Worm (Caenorhabditis elegans) whole organism, early embryonic: ENCODE data around the gene mfsd-11.

Source experiments
- B0310.2 ChIP-seq: sonication (generic microtip); optimal IDR thresholded peaks from 2 replicates; lab custom pipeline; 2016; ENCODE audit warnings: mild to moderate bottlenecking, missing genetic modification characterization, missing compliant biosample characterization
- F13C5.2 ChIP-seq: sonication (generic microtip); optimal IDR thresholded peaks from 2 replicates; lab custom pipeline; 2017; ENCODE audit warnings: mild to moderate bottlenecking, missing genetic modification characterization, inconsistent platforms, missing compliant biosample characterization
- aly-1 ChIP-seq: sonication (generic microtip); optimal IDR thresholded peaks from 2 replicates; lab custom pipeline; 2016; ENCODE audit warnings: missing genetic modification characterization, missing compliant biosample characterization
- ama-1 ChIP-seq: fragments of 150-350 bp; optimal IDR thresholded peaks from 2 replicates; lab custom pipeline; 2014
- ceh-13 ChIP-seq: fragments of 200-800 bp; sonication (Bioruptor generic); optimal IDR thresholded peaks from 2 replicates; lab custom pipeline; 2018; ENCODE audit warnings: mild to moderate bottlenecking, missing genetic modification characterization, missing compliant biosample characterization
- ceh-36 ChIP-seq: sonication (generic microtip); optimal IDR thresholded peaks from 2 replicates; lab custom pipeline; 2016; ENCODE audit warnings: missing genetic modification characterization, inconsistent platforms, missing compliant biosample characterization
- ets-7 ChIP-seq: sonication (generic microtip); optimal IDR thresholded peaks from 2 replicates; lab custom pipeline; 2016; ENCODE audit warnings: missing genotype, missing genetic modification characterization, missing compliant biosample characterization
- flt-1 ChIP-seq: fragments of 200-800 bp; sonication (Bioruptor generic); IDR thresholded peaks from 2 replicates; pipeline ENCODE4 v1.3.6; 2022; ENCODE audit warnings: missing genetic modification characterization, missing compliant biosample characterization
- hmbx-1 ChIP-seq: sonication (generic microtip); optimal IDR thresholded peaks from 2 replicates; lab custom pipeline; 2016; ENCODE audit warnings: mild to moderate bottlenecking, missing genetic modification characterization, missing compliant biosample characterization
- hmg-4 ChIP-seq: fragments of 200-800 bp; sonication (Bioruptor generic); optimal IDR thresholded peaks from 2 replicates; lab custom pipeline; 2018; ENCODE audit warnings: mild to moderate bottlenecking, missing genetic modification characterization, missing compliant biosample characterization
- hnd-1 ChIP-seq: sonication (generic microtip); optimal IDR thresholded peaks from 2 replicates; lab custom pipeline; 2016; ENCODE audit warnings: missing genetic modification characterization, missing compliant biosample characterization
- pes-1 ChIP-seq: fragments of 200-800 bp; sonication (Bioruptor generic); IDR thresholded peaks from 2 replicates; pipeline ENCODE4 v1.3.6; 2022; ENCODE audit warnings: missing genetic modification reagents, missing genetic modification characterization, missing compliant biosample characterization
- scrt-1 ChIP-seq: fragments of 200-800 bp; sonication (Bioruptor generic); IDR thresholded peaks from 2 replicates; pipeline ENCODE4 v1.3.6; 2022; ENCODE audit warnings: missing genetic modification characterization, missing compliant biosample characterization
- sea-1 ChIP-seq: fragments of 200-800 bp; sonication (Bioruptor generic); conservative IDR thresholded peaks from 2 replicates; pipeline ENCODE4 v1.3.6; 2022; ENCODE audit warnings: missing genetic modification characterization, missing compliant biosample characterization
- tbx-11 ChIP-seq: fragments of 200-800 bp; sonication (Bioruptor generic); IDR thresholded peaks from 2 replicates; pipeline ENCODE4 v1.3.6; 2022; ENCODE audit warnings: missing genetic modification characterization, missing compliant biosample characterization
- tbx-37 ChIP-seq: fragments of 200-800 bp; sonication (Bioruptor generic); conservative IDR thresholded peaks from 2 replicates; pipeline ENCODE4 v1.3.6; 2022; ENCODE audit warnings: missing genetic modification reagents, missing genetic modification characterization, missing compliant biosample characterization
- tra-4 ChIP-seq: sonication (generic microtip); optimal IDR thresholded peaks from 2 replicates; lab custom pipeline; 2017; ENCODE audit warnings: missing genetic modification characterization, missing compliant biosample characterization

mfsd-11 gene

DNA sequence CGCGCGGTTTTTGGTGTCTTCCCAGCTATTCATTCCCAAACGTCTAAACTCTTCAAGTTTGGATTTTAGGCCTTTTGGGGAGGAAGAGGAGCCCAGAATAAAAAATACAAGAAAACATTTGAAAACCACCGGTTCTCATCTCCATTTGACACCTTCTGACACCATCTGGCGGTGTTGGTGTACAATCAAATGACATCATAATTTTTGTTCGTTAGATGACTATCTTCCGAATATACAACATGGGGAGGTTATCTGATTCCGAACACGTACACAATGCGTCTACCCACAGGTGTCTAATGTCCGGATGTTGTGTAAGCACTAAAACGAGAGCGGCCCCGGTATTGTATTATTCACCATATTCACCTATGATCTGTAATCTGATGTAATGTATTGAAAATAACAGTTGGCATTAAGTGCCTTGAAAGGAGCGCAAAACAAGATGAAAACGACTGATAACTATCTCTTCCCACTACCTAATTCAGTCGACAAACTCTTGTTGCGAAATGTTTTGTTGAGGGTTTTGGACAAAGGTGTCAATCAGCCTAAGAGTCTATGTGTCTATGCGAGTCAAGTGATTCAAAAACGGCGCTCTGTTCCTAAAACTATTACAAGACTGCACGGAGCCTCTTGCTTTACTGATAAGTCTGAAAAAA, 18.7 kb upstream of the mfsd-11 start:
- TF ChIP-seq F13C5.2 (tag; lab: Kevin White, UChicago) (no peak), flt-1 (no peak), sea-1 (GFP tag; lab: Robert Waterston, UW) (no peak), hnd-1 (tag; lab: Kevin White, UChicago) (no peak), hmg-4 (GFP tag; lab: Kevin White, UChicago) (no peak), pes-1 (no peak), tra-4 (tag; lab: Kevin White, UChicago) (no peak), tbx-11 (GFP tag; lab: Robert Waterston, UW) (no peak), ets-7 (tag; lab: Kevin White, UChicago) (no peak), tbx-37 (GFP tag; lab: Robert Waterston, UW) (no peak), aly-1 (no peak), ceh-36 (no peak), ama-1 (lab: Kevin White, UChicago) (no peak)

DNA sequence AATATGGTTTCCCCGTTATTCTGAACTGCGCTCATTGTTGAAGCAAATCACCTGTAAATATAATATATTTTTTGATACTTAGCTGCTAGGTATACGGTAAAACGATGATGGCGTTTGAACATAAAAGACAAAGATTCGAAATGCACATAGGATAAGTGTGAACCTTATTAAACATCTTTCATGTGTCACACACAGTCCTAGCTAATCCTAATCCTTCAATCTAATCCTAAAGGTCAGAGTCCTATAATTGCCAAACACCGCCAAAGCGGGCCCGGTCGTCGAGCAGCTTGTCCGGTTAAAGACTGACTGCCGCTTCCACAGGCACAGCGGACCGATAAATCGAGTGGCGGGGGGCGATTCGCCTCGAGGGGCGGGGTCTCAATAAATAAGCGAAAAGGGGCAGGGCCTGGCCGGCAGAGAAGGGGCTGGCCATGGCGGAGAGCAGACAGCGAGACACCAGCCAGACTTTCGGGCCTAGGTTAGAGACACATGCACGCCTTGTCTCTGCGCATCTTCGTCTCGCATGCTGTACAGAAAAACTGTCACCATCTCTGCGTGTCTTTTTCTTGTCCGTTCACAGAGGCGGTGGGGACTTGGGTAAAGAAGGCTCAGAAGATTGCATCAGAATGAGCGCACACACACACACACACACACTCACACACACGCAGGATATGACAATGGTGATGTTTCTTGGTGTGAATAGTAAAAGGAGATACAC, 17.9 kb upstream of the mfsd-11 start, which contains the start of gene F57G12.1:
Gene F57G12.1 (minus strand): TSS at position 51 of the 718 bp plus-strand sequence.
- no peak for TF ChIP-seq scrt-1 (GFP tag; lab: Robert Waterston, UW)
- peak; percentile 83 for TF ChIP-seq hmg-4 (GFP tag; lab: Kevin White, UChicago)
- no peak for TF ChIP-seq tra-4 (tag; lab: Kevin White, UChicago)
- TF ChIP-seq ama-1 (lab: Kevin White, UChicago) = no peak
- TF ChIP-seq hnd-1 (tag; lab: Kevin White, UChicago) = no peak
- peak; percentile 11; the same call in 1 of the 2 replicates for TF ChIP-seq flt-1
- peak; percentile 15 for TF ChIP-seq F13C5.2 (tag; lab: Kevin White, UChicago)
- peak; percentile 83 for TF ChIP-seq ceh-36
- TF ChIP-seq ceh-13 = peak; percentile 7

DNA sequence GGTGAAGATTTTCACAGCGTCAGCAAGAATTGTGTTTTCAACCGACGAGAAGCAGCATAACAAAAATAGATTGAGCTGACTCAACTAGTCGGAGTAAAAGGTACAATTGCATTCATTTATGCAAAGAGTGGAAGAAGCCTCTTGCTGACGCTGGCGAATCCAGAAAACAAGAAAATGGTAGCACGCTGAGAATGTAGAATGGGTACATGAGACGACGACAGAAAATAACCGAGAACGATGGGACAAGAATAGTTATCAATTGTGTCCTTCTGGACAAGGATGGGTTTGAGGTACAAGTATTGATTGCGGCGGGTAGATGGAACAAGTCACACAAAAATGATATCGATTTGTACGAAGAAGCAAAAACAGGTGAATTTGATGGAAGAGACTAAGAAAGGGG, 15.5 kb upstream of the mfsd-11 start:
- no peak for TF ChIP-seq aly-1
- no peak for TF ChIP-seq tbx-37 (GFP tag; lab: Robert Waterston, UW)
- peak; percentile 38 for TF ChIP-seq ama-1 (lab: Kevin White, UChicago)
- TF ChIP-seq flt-1 = no peak
- no peak for TF ChIP-seq sea-1 (GFP tag; lab: Robert Waterston, UW)
- TF ChIP-seq hmbx-1 = no peak
- TF ChIP-seq hmg-4 (GFP tag; lab: Kevin White, UChicago) = no peak

DNA sequence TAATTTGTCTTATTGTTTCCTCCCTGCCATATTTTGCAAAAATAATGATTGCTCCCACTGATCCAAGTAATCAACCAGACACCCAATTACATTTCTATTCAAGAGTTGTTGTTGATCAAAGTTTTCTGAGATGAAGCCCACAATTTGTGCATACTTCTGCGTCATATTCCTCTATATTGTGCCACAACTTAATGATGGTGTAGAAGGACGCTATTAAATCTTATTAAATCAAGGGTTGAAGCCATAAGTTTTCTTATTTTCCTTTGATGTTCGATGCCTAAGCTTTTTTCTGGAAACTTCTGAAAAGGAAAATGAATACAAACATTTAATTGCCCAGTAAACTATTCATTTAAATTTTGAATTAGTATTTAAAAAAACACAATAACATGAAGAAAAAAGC, 14.9 kb upstream of the mfsd-11 start:
- no peak for TF ChIP-seq hmg-4 (GFP tag; lab: Kevin White, UChicago)
- TF ChIP-seq pes-1 = no peak
- TF ChIP-seq ets-7 (tag; lab: Kevin White, UChicago) = no peak
- no peak for TF ChIP-seq ceh-13
- no peak for TF ChIP-seq scrt-1 (GFP tag; lab: Robert Waterston, UW)
- TF ChIP-seq sea-1 (GFP tag; lab: Robert Waterston, UW) = no peak
- TF ChIP-seq ama-1 (lab: Kevin White, UChicago) = peak; percentile 5
- no peak for TF ChIP-seq flt-1
- no peak for TF ChIP-seq hnd-1 (tag; lab: Kevin White, UChicago)

DNA sequence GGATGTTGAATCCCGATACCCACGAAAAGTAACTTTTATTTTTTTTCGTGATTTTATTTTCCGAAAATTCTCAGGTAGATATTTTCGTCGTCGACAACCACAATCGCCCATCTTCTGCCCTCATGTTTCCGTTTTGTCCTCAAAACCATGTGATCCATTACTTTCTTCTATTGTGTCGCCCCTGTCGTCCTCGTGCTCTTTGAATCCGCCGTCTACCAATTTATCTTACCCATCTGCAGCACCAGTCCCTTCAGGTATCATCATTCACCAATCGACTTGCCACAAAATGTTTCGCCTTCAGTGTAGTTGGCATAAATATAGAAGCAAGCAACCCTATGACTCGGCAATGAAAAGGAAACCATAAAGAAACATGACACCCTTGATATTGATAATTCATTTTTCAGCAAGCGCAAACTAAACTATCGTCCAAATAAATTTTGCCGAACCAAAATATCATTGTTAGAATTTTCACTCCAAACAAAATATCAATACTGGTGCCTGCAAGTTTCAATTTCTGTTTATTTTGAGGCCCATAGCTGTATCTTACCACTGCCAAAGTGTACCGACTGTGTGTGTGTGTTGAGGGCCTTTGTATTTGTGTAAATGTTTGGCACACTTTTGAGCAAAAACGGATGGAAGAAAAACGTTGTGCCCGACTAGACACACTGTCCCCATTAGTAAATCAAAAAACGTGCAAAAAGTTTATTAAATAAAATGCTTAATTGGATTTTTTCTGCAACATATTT, 13.9 kb upstream of the mfsd-11 start:
- TF ChIP-seq pes-1 (no peak), aly-1 (no peak), tbx-11 (GFP tag; lab: Robert Waterston, UW) (no peak), F13C5.2 (tag; lab: Kevin White, UChicago) (no peak), ama-1 (lab: Kevin White, UChicago) (no peak), ceh-36 (no peak), tra-4 (tag; lab: Kevin White, UChicago) (no peak), B0310.2 (tag; lab: Kevin White, UChicago) (no peak)

DNA sequence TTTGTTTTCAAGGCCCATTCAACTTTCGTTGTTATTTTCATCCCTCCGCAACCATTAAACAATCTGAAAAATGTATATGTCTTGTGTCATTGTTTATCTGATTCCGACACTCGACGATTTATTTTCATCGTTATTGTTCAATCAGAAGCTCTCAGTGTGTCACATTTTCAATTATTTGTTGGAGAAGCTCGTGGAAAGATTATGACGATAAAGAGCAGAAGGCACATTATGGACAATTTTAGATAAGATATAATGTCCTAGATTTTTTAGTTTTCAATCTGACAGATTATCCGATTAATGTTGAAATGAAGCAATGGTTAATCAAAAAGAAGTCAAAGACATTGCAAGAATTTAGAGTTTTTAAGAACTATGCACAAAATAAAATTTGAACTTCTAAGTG, 11.0 kb upstream of the mfsd-11 start:
- TF ChIP-seq hmg-4 (GFP tag; lab: Kevin White, UChicago) = no peak
- TF ChIP-seq flt-1 = no peak
- no peak for TF ChIP-seq ets-7 (tag; lab: Kevin White, UChicago)
- no peak for TF ChIP-seq ceh-13
- TF ChIP-seq ama-1 (lab: Kevin White, UChicago) = no peak
- no peak for TF ChIP-seq tbx-11 (GFP tag; lab: Robert Waterston, UW)
- TF ChIP-seq hmbx-1 = no peak
- no peak for TF ChIP-seq B0310.2 (tag; lab: Kevin White, UChicago)
- TF ChIP-seq scrt-1 (GFP tag; lab: Robert Waterston, UW) = no peak
- TF ChIP-seq F13C5.2 (tag; lab: Kevin White, UChicago) = no peak
- TF ChIP-seq sea-1 (GFP tag; lab: Robert Waterston, UW) = no peak
- TF ChIP-seq ceh-36 = no peak
- no peak for TF ChIP-seq hnd-1 (tag; lab: Kevin White, UChicago)
- no peak for TF ChIP-seq tbx-37 (GFP tag; lab: Robert Waterston, UW)
- no peak for TF ChIP-seq aly-1
- TF ChIP-seq pes-1 = no peak

DNA sequence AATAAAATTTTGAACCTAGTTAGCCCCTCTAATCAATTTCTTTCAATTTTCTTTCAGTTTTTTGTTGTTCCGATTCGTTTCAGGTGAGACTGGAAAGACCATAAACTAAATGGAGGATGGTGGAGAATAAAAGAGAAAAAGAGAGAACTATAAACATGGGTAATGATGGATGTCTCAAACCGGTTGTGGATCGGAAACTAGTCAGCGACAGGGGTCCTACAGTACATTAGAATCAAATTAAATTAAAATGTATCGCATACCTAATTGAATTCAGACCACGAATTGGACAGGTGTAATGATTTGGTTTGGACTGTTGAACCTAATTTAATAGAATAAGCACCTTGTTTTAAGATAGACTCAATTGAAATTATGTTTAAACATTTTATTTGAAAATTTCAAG, 10.1 kb upstream of the mfsd-11 start:
- TF ChIP-seq tra-4 (tag; lab: Kevin White, UChicago) (no peak), ceh-13 (no peak), ceh-36 (no peak), flt-1 (no peak), hmbx-1 (no peak), hmg-4 (GFP tag; lab: Kevin White, UChicago) (no peak), scrt-1 (GFP tag; lab: Robert Waterston, UW) (no peak), tbx-11 (GFP tag; lab: Robert Waterston, UW) (no peak), F13C5.2 (tag; lab: Kevin White, UChicago) (no peak), pes-1 (no peak), ama-1 (lab: Kevin White, UChicago) (no peak), sea-1 (GFP tag; lab: Robert Waterston, UW) (no peak), B0310.2 (tag; lab: Kevin White, UChicago) (no peak), tbx-37 (GFP tag; lab: Robert Waterston, UW) (no peak), hnd-1 (tag; lab: Kevin White, UChicago) (no peak)
